Fruit fly (Drosophila melanogaster) whole organism, embryonic: ENCODE measurements around the gene CG33267.
A peak's percentile ranks its signal among the peaks of the same experiment; 100 is the strongest.

Source experiments
- Adf1 ChIP-seq: fragments of 200-800 bp; sonication (Bioruptor generic); IDR thresholded peaks from 2 replicates; pipeline ENCODE4 v1.3.6; 2022; ENCODE audit warnings: missing biosample characterization, missing genetic modification characterization
- Atf3 ChIP-seq: fragments of 200-800 bp; sonication (Bioruptor generic); optimal IDR thresholded peaks from 3 replicates; lab custom pipeline; 2016; ENCODE audit warnings: missing biosample characterization, missing genetic modification characterization
- Atf6 ChIP-seq: fragments of 200-800 bp; sonication (Bioruptor generic); IDR thresholded peaks from 2 replicates; pipeline ENCODE4 v1.3.6; 2022; ENCODE audit warnings: missing biosample characterization, missing genetic modification characterization
- B-H2 ChIP-seq: fragments of 200-800 bp; sonication (Bioruptor generic); optimal IDR thresholded peaks from 2 replicates; lab custom pipeline; 2018; ENCODE audit warnings: missing biosample characterization, mild to moderate bottlenecking, missing genetic modification characterization
- Bdp1 ChIP-seq: fragments of 200-800 bp; sonication (Bioruptor generic); optimal IDR thresholded peaks from 3 replicates; lab custom pipeline; 2016; ENCODE audit warnings: missing biosample characterization, missing genetic modification characterization
- Bgb ChIP-seq: fragments of 200-800 bp; sonication (Bioruptor generic); IDR thresholded peaks from 2 replicates; pipeline ENCODE4 v1.3.6; 2022; ENCODE audit warnings: missing biosample characterization, missing genetic modification characterization; ENCODE audit not compliant: partially characterized antibody
- CG11456 ChIP-seq: fragments of 200-800 bp; sonication (Bioruptor generic); IDR thresholded peaks from 3 replicates; pipeline ENCODE4 v1.3.6; 2022; ENCODE audit warnings: missing biosample characterization, missing genetic modification characterization
- CG11695 ChIP-seq: fragments of 200-800 bp; sonication (Bioruptor generic); IDR thresholded peaks from 3 replicates; pipeline ENCODE4 v1.3.6; 2022; ENCODE audit warnings: missing biosample characterization, missing genetic modification characterization
- CG12299 ChIP-seq: fragments of 200-800 bp; sonication (Bioruptor generic); optimal IDR thresholded peaks from 2 replicates; lab custom pipeline; 2018; ENCODE audit warnings: missing biosample characterization, mild to moderate bottlenecking, missing genetic modification characterization
- CG12769 ChIP-seq: fragments of 200-800 bp; sonication (Bioruptor generic); optimal IDR thresholded peaks from 2 replicates; lab custom pipeline; 2019; ENCODE audit warnings: missing biosample characterization, mild to moderate bottlenecking, missing genetic modification characterization, moderate library complexity
- CG12942 ChIP-seq: fragments of 200-800 bp; sonication (Bioruptor generic); optimal IDR thresholded peaks from 3 replicates; lab custom pipeline; 2016; ENCODE audit warnings: missing biosample characterization, missing genetic modification characterization
- CG15514 ChIP-seq: fragments of 200-800 bp; sonication (Bioruptor generic); optimal IDR thresholded peaks from 3 replicates; lab custom pipeline; 2017; ENCODE audit warnings: missing biosample characterization, missing genetic modification characterization, mild to moderate bottlenecking, moderate library complexity, missing genetic modification reagents
- CG1602 ChIP-seq: fragments of 200-800 bp; sonication (Bioruptor generic); optimal IDR thresholded peaks from 3 replicates; lab custom pipeline; 2016; ENCODE audit warnings: missing biosample characterization, missing genetic modification characterization
- CG17361 ChIP-seq: fragments of 200-800 bp; sonication (Bioruptor generic); IDR thresholded peaks from 3 replicates; pipeline ENCODE4 v1.3.6; 2022; ENCODE audit warnings: missing biosample characterization, missing genetic modification characterization
- CG17568 ChIP-seq: fragments of 200-800 bp; sonication (Bioruptor generic); optimal IDR thresholded peaks from 2 replicates; lab custom pipeline; 2018; ENCODE audit warnings: missing biosample characterization, mild to moderate bottlenecking, missing genetic modification characterization, moderate library complexity
- CG1792 ChIP-seq: fragments of 200-800 bp; sonication (Bioruptor generic); optimal IDR thresholded peaks from 2 replicates; lab custom pipeline; 2016; ENCODE audit warnings: missing biosample characterization, missing genetic modification characterization
- CG2129 ChIP-seq: fragments of 200-800 bp; sonication (Bioruptor generic); IDR thresholded peaks from 2 replicates; pipeline ENCODE4 v1.3.6; 2022; ENCODE audit warnings: missing biosample characterization, missing genetic modification characterization; ENCODE audit not compliant: partially characterized antibody
- CG3163 ChIP-seq: fragments of 200-800 bp; sonication (Bioruptor generic); optimal IDR thresholded peaks from 3 replicates; lab custom pipeline; 2016; ENCODE audit warnings: missing biosample characterization, missing genetic modification characterization
- CG34224 ChIP-seq: fragments of 200-800 bp; sonication (Bioruptor generic); IDR thresholded peaks from 3 replicates; pipeline ENCODE4 v1.3.6; 2022; ENCODE audit warnings: missing biosample characterization, missing genetic modification characterization; ENCODE audit not compliant: partially characterized antibody
- CG42726 ChIP-seq: fragments of 200-800 bp; sonication (Bioruptor generic); IDR thresholded peaks from 2 replicates; pipeline ENCODE4 v1.3.6; 2022; ENCODE audit warnings: missing biosample characterization, missing genetic modification characterization; ENCODE audit not compliant: partially characterized antibody
- CG4617 ChIP-seq: fragments of 200-800 bp; sonication (Bioruptor generic); optimal IDR thresholded peaks from 3 replicates; lab custom pipeline; 2016; ENCODE audit warnings: missing biosample characterization, missing genetic modification characterization, borderline replicate concordance
- CG5953 ChIP-seq: fragments of 200-800 bp; sonication (Bioruptor generic); IDR thresholded peaks from 2 replicates; pipeline ENCODE4 v1.3.6; 2022; ENCODE audit warnings: missing biosample characterization, missing genetic modification characterization
- CG6813 ChIP-seq: fragments of 200-800 bp; sonication (Bioruptor generic); optimal IDR thresholded peaks from 2 replicates; lab custom pipeline; 2017; ENCODE audit warnings: missing biosample characterization, missing genetic modification characterization, mild to moderate bottlenecking, moderate library complexity, missing genetic modification reagents
- CG7357 ChIP-seq: fragments of 200-800 bp; sonication (Bioruptor generic); IDR thresholded peaks from 3 replicates; pipeline ENCODE4 v1.3.6; 2022; ENCODE audit warnings: missing biosample characterization, missing genetic modification characterization
- CG8924 ChIP-seq: fragments of 200-800 bp; optimal IDR thresholded peaks from 3 replicates; lab custom pipeline; 2019; ENCODE audit warnings: missing biosample characterization, mild to moderate bottlenecking, missing genetic modification characterization, moderate library complexity
- CG8944 ChIP-seq: fragments of 200-800 bp; sonication (Bioruptor generic); optimal IDR thresholded peaks from 3 replicates; lab custom pipeline; 2016; ENCODE audit warnings: missing biosample characterization, missing genetic modification characterization
- CHES-1-like ChIP-seq: fragments of 200-800 bp; sonication (Bioruptor generic); optimal IDR thresholded peaks from 2 replicates; lab custom pipeline; 2016; ENCODE audit warnings: missing biosample characterization, missing genetic modification characterization
- CTCF ChIP-seq: fragments of 200-800 bp; sonication (Bioruptor generic); optimal IDR thresholded peaks from 2 replicates; lab custom pipeline; 2017; ENCODE audit warnings: missing biosample characterization, mild to moderate bottlenecking, missing genetic modification characterization, moderate library complexity
- CkIIα-i1 ChIP-seq: fragments of 200-800 bp; sonication (Bioruptor generic); IDR thresholded peaks from 2 replicates; pipeline ENCODE4 v1.3.6; 2022; ENCODE audit warnings: missing biosample characterization, missing genetic modification characterization
- Dip3 ChIP-seq: fragments of 200-800 bp; sonication (Bioruptor generic); optimal IDR thresholded peaks from 3 replicates; lab custom pipeline; 2016; ENCODE audit warnings: missing biosample characterization, missing genetic modification characterization
- Dll ChIP-seq: fragments of 200-800 bp; sonication (Bioruptor generic); IDR thresholded peaks from 4 replicates; pipeline ENCODE4 v1.3.6; 2022; ENCODE audit warnings: missing biosample characterization, missing genetic modification characterization; ENCODE audit not compliant: partially characterized antibody
- ERR ChIP-seq: fragments of 200-800 bp; sonication (Bioruptor generic); optimal IDR thresholded peaks from 2 replicates; lab custom pipeline; 2016; ENCODE audit warnings: missing biosample characterization, missing genetic modification characterization
- Hmr ChIP-seq: fragments of 200-800 bp; sonication (Bioruptor generic); optimal IDR thresholded peaks from 3 replicates; lab custom pipeline; 2017; ENCODE audit warnings: mild to moderate bottlenecking, missing biosample characterization, missing genetic modification reagents, missing genetic modification characterization
- Kr ChIP-seq: fragments of 200-800 bp; sonication (Bioruptor generic); optimal IDR thresholded peaks from 2 replicates; lab custom pipeline; 2017; ENCODE audit warnings: missing biosample characterization, mild to moderate bottlenecking, missing genetic modification characterization
- Lim3 ChIP-seq: fragments of 200-800 bp; sonication (Bioruptor generic); IDR thresholded peaks from 2 replicates; pipeline ENCODE4 v1.3.6; 2022; ENCODE audit warnings: missing biosample characterization, missing genetic modification characterization
- Meics ChIP-seq: fragments of 200-800 bp; sonication (Bioruptor generic); optimal IDR thresholded peaks from 2 replicates; lab custom pipeline; 2017; ENCODE audit warnings: missing biosample characterization, mild to moderate bottlenecking, missing genetic modification characterization
- Spps ChIP-seq: fragments of 200-800 bp; sonication (Bioruptor generic); optimal IDR thresholded peaks from 2 replicates; lab custom pipeline; 2018; ENCODE audit warnings: missing biosample characterization, mild to moderate bottlenecking, missing genetic modification characterization
- Usf ChIP-seq: fragments of 200-800 bp; sonication (Bioruptor generic); optimal IDR thresholded peaks from 2 replicates; lab custom pipeline; 2017; ENCODE audit warnings: missing genotype, missing biosample characterization, missing genetic modification characterization
- aop ChIP-seq: fragments of 200-800 bp; sonication (Bioruptor generic); IDR thresholded peaks from 2 replicates; pipeline ENCODE4 v1.3.6; 2022; ENCODE audit warnings: missing biosample characterization, missing genetic modification characterization
- ase ChIP-seq: fragments of 200-800 bp; sonication (Bioruptor generic); IDR thresholded peaks from 3 replicates; pipeline ENCODE4 v1.3.6; 2022; ENCODE audit warnings: missing biosample characterization, missing genetic modification characterization
- bsh ChIP-seq, 2 experiments: fragments of 200-800 bp; sonication (Bioruptor generic); optimal IDR thresholded peaks; 2 replicates each; lab custom pipeline; 2017 to 2018; ENCODE audit warnings: mild to moderate bottlenecking in 2 of 2, missing biosample characterization in 2 of 2, missing genetic modification characterization in 2 of 2, moderate library complexity in 1 of 2
- croc ChIP-seq: fragments of 200-800 bp; sonication (Bioruptor generic); conservative IDR thresholded peaks from 3 replicates; pipeline ENCODE4 v1.3.6; 2022; ENCODE audit warnings: missing biosample characterization, missing genetic modification characterization
- gem ChIP-seq: fragments of 200-800 bp; sonication (Bioruptor generic); optimal IDR thresholded peaks from 2 replicates; lab custom pipeline; 2019; ENCODE audit warnings: missing biosample characterization, mild to moderate bottlenecking, missing genetic modification characterization, moderate library complexity
- gsb ChIP-seq: fragments of 200-800 bp; sonication (Bioruptor generic); IDR thresholded peaks from 2 replicates; pipeline ENCODE4 v1.3.6; 2022; ENCODE audit warnings: missing biosample characterization, missing genetic modification characterization
- hth ChIP-seq: fragments of >200 bp; optimal IDR thresholded peaks from 2 replicates; lab custom pipeline; 2017; ENCODE audit warnings: inconsistent platforms
- insv ChIP-seq, 2 experiments: fragments of 200-800 bp; sonication (Bioruptor generic); optimal IDR thresholded peaks; 3 replicates each; lab custom pipeline; 2016 to 2018; ENCODE audit warnings: missing biosample characterization in 2 of 2, missing genetic modification characterization in 2 of 2
- nerfin-1 ChIP-seq: fragments of 200-800 bp; sonication (Bioruptor generic); optimal IDR thresholded peaks from 3 replicates; lab custom pipeline; 2019; ENCODE audit warnings: missing biosample characterization, mild to moderate bottlenecking, missing genetic modification characterization, moderate library complexity
- otp ChIP-seq: fragments of 200-800 bp; sonication (Bioruptor generic); IDR thresholded peaks from 3 replicates; pipeline ENCODE4, ENCODE4 v1.3.6; 2022; ENCODE audit warnings: missing biosample characterization, missing genetic modification characterization
- salm ChIP-seq: fragments of 200-800 bp; sonication (Bioruptor generic); optimal IDR thresholded peaks from 2 replicates; lab custom pipeline; 2018; ENCODE audit warnings: missing biosample characterization, mild to moderate bottlenecking, missing genetic modification characterization
- scrt ChIP-seq: fragments of 200-800 bp; sonication (Bioruptor generic); optimal IDR thresholded peaks from 2 replicates; lab custom pipeline; 2018; ENCODE audit warnings: missing biosample characterization, mild to moderate bottlenecking, missing genetic modification characterization, moderate library complexity
- tx ChIP-seq: fragments of 200-800 bp; sonication (Bioruptor generic); optimal IDR thresholded peaks from 2 replicates; lab custom pipeline; 2016; ENCODE audit warnings: missing biosample characterization, missing genetic modification characterization
- usp ChIP-seq: fragments of >200 bp; optimal IDR thresholded peaks from 2 replicates; lab custom pipeline; 2017; ENCODE audit warnings: missing biosample characterization, missing genetic modification characterization
- zfh2 ChIP-seq: fragments of 200-800 bp; sonication (Bioruptor generic); optimal IDR thresholded peaks from 2 replicates; lab custom pipeline; 2016; ENCODE audit warnings: missing biosample characterization, missing genetic modification characterization

CG33267 gene

DNA sequence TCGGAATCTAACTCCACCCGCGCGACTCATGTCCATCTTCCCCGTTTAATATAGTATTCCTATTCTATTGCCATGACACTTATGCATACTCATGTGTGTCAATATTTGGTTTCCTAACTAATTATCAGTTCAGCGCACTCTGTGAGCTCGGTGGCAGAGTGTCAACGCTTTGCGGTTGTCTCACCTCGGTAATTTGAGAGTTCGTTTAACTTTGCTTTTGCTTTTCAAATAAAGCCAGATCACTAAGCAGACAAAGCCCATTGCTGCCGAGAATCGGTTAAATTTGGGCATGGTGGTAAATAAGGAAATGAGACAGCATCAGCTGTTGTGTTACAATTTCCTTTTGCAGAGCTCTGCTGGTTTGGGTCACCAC, 24.0 kb upstream of the CG33267 start (continued):
- no peak for TF ChIP-seq tx (GFP tag; lab: Kevin White, UChicago)
- TF ChIP-seq ERR, result no peak
- no peak for TF ChIP-seq otp (GFP tag; lab: Robert Waterston, UW)
- no peak for TF ChIP-seq Bgb (GFP tag; lab: Robert Waterston, UW)
- no peak for TF ChIP-seq scrt (GFP tag; lab: Kevin White, UChicago)
- TF ChIP-seq CG42726 (GFP tag; lab: Robert Waterston, UW), result no peak
- TF ChIP-seq CG1792, result no peak
- TF ChIP-seq CkIIα-i1 (GFP tag; lab: Robert Waterston, UW), result no peak
- no peak for TF ChIP-seq CG11695 (GFP tag; lab: Robert Waterston, UW)
- TF ChIP-seq CTCF (GFP tag; lab: Kevin White, UChicago), result no peak
- TF ChIP-seq Adf1 (GFP tag; lab: Robert Waterston, UW), result no peak
- TF ChIP-seq CG11456 (GFP tag; lab: Robert Waterston, UW), result 0 out of 3 replicates have a peak, but pooled peaks have one; percentile 43
- no peak for TF ChIP-seq CG4617 (GFP tag; lab: Kevin White, UChicago)
- TF ChIP-seq CG8924 (tag; lab: Kevin White, UChicago), result no peak
- TF ChIP-seq Dll, result no peak
- peak; percentile 75 for TF ChIP-seq CG17568 (GFP tag; lab: Kevin White, UChicago)
- TF ChIP-seq zfh2 (GFP tag; lab: Kevin White, UChicago), result no peak
- no peak for TF ChIP-seq CG1602 (GFP tag; lab: Kevin White, UChicago)
- TF ChIP-seq CG12769, result no peak
- peak; percentile 8 for TF ChIP-seq nerfin-1 (tag; lab: Kevin White, UChicago)
- no peak for TF ChIP-seq B-H2 (GFP tag; lab: Kevin White, UChicago)
- TF ChIP-seq CG7357 (GFP tag; lab: Robert Waterston, UW), result no peak
- no peak for TF ChIP-seq usp (GFP tag; lab: Kevin White, UChicago)
- TF ChIP-seq aop (GFP tag; lab: Robert Waterston, UW), result no peak
- TF ChIP-seq Dip3, result no peak
- no peak for TF ChIP-seq Lim3 (GFP tag; lab: Robert Waterston, UW)
- TF ChIP-seq Usf (GFP tag; lab: Kevin White, UChicago), result no peak
- TF ChIP-seq CG8944, result peak; percentile 19
- TF ChIP-seq croc, result no peak
- TF ChIP-seq salm, result no peak
- peak in 1 of 2 experiments; percentile 54 for TF ChIP-seq bsh (GFP tag; optimal IDR thresholded peaks at IDR 0.05; lab: Kevin White, UChicago)
- no peak for TF ChIP-seq CG17361 (GFP tag; lab: Robert Waterston, UW)
- TF ChIP-seq Atf3 (GFP tag; lab: Kevin White, UChicago), result no peak
- TF ChIP-seq Hmr (GFP tag; lab: Kevin White, UChicago), result peak; percentile 51
- TF ChIP-seq Kr (GFP tag; lab: Kevin White, UChicago), result no peak
- no peak for TF ChIP-seq ase (GFP tag; lab: Robert Waterston, UW)
- no peak for TF ChIP-seq Bdp1 (GFP tag; lab: Kevin White, UChicago)
- TF ChIP-seq CG15514 (GFP tag; lab: Kevin White, UChicago), result peak; percentile 54
- TF ChIP-seq gem, result peak; percentile 39
- TF ChIP-seq CG2129 (GFP tag; lab: Robert Waterston, UW), result no peak
- TF ChIP-seq Meics (GFP tag; lab: Kevin White, UChicago), result peak; percentile 31
- TF ChIP-seq hth (lab: Kevin White, UChicago), result no peak
- no peak for TF ChIP-seq CG3163 (GFP tag; lab: Kevin White, UChicago)
- TF ChIP-seq CG34224 (GFP tag; lab: Robert Waterston, UW), result no peak
- no peak for TF ChIP-seq Spps (tag; lab: Kevin White, UChicago)
- peak; percentile 42 for TF ChIP-seq CG6813 (GFP tag; lab: Kevin White, UChicago)
- peak; percentile 8 for TF ChIP-seq CHES-1-like (GFP tag; lab: Kevin White, UChicago)
- no peak for TF ChIP-seq gsb (GFP tag; lab: Robert Waterston, UW)
- TF ChIP-seq insv (GFP tag; optimal IDR thresholded peaks at IDR 0.05; lab: Kevin White, UChicago), result no peak
- peak; percentile 11 for TF ChIP-seq CG12942 (GFP tag; lab: Kevin White, UChicago)
- TF ChIP-seq CG5953 (GFP tag; lab: Robert Waterston, UW), result no peak
- peak; percentile 11 for TF ChIP-seq CG12299
- no peak for TF ChIP-seq Atf6 (GFP tag; lab: Robert Waterston, UW)
